Fruit fly (Drosophila melanogaster) whole organism, wandering third instar larva: ENCODE data around the gene Edg91.

Source experiments
- Abd-B ChIP-seq: fragments of >200 bp; optimal IDR thresholded peaks from 2 replicates; lab custom pipeline; 2017; ENCODE audit warnings: missing biosample characterization, missing genetic modification characterization
- CG32264 ChIP-seq: fragments of 200-800 bp; sonication (Bioruptor generic); optimal IDR thresholded peaks from 2 replicates; lab custom pipeline; 2016; ENCODE audit warnings: missing biosample characterization, missing genetic modification characterization
- CG9705 ChIP-seq: fragments of 200-800 bp; sonication (Bioruptor generic); optimal IDR thresholded peaks from 2 replicates; lab custom pipeline; 2018; ENCODE audit warnings: missing biosample characterization, mild to moderate bottlenecking, missing genetic modification characterization
- CrebA ChIP-seq: fragments of 200-800 bp; sonication (Bioruptor generic); optimal IDR thresholded peaks from 2 replicates; lab custom pipeline; 2016; ENCODE audit warnings: missing biosample characterization, mild to moderate bottlenecking, missing genetic modification characterization, borderline replicate concordance
- Dfd ChIP-seq: fragments of >200 bp; optimal IDR thresholded peaks from 2 replicates; lab custom pipeline; 2017; ENCODE audit warnings: missing biosample characterization, missing genetic modification characterization
- Dif ChIP-seq: fragments of 200-275, 200-300 bp; sonication (Bioruptor generic); optimal IDR thresholded peaks from 2 replicates; lab custom pipeline; 2018; ENCODE audit warnings: missing biosample characterization, missing genetic modification characterization; ENCODE audit not compliant: partially characterized antibody
- GATAd ChIP-seq: sonication (Bioruptor generic); optimal IDR thresholded peaks from 2 replicates; lab custom pipeline; 2016; ENCODE audit warnings: missing biosample characterization, missing genetic modification characterization
- HLH106 ChIP-seq: fragments of 200-800 bp; optimal IDR thresholded peaks from 3 replicates; lab custom pipeline; 2019; ENCODE audit warnings: missing biosample characterization, mild to moderate bottlenecking, missing genetic modification characterization, moderate library complexity
- Hnf4 ChIP-seq: fragments of 200-800 bp; sonication (Bioruptor generic); optimal IDR thresholded peaks from 2 replicates; lab custom pipeline; 2016; ENCODE audit warnings: missing biosample characterization, mild to moderate bottlenecking, missing genetic modification characterization
- Hr78 ChIP-seq: fragments of >200 bp; optimal IDR thresholded peaks from 2 replicates; lab custom pipeline; 2017; ENCODE audit warnings: missing biosample characterization, missing genetic modification characterization
- Hr83 ChIP-seq: fragments of 200-300 bp; sonication (Bioruptor generic); optimal IDR thresholded peaks from 2 replicates; lab custom pipeline; 2016; ENCODE audit warnings: missing biosample characterization, mild to moderate bottlenecking, missing genetic modification characterization, moderate library complexity; ENCODE audit not compliant: poor library complexity, severe bottlenecking
- Jra ChIP-seq: sonication (Bioruptor generic); optimal IDR thresholded peaks from 2 replicates; lab custom pipeline; 2016; ENCODE audit warnings: missing biosample characterization, missing genetic modification characterization
- Mio ChIP-seq: sonication (Bioruptor generic); optimal IDR thresholded peaks from 2 replicates; lab custom pipeline; 2016; ENCODE audit warnings: missing biosample characterization, missing genetic modification characterization
- Myc ChIP-seq: fragments of >200 bp; optimal IDR thresholded peaks from 2 replicates; lab custom pipeline; 2017
- N ChIP-seq: fragments of >200 bp; optimal IDR thresholded peaks from 2 replicates; lab custom pipeline; 2018; ENCODE audit warnings: missing biosample characterization, missing external identifiers, missing genetic modification characterization
- OdsH ChIP-seq: fragments of 200-800 bp; sonication (Bioruptor generic); optimal IDR thresholded peaks from 2 replicates; lab custom pipeline; 2016; ENCODE audit warnings: missing biosample characterization, mild to moderate bottlenecking, missing genetic modification characterization
- Rel ChIP-seq, 2 experiments: fragments of 200-800 bp; sonication (Bioruptor generic) in 1 of 2; optimal IDR thresholded peaks; 2 replicates in 1 of 2; 3 replicates in 1 of 2; lab custom pipeline; 2016 to 2019; ENCODE audit warnings: mild to moderate bottlenecking in 2 of 2, missing biosample characterization in 2 of 2, missing genetic modification characterization in 2 of 2, moderate library complexity in 1 of 2
- Sp1 ChIP-seq: fragments of 200-800 bp; sonication (Bioruptor generic); optimal IDR thresholded peaks from 3 replicates; lab custom pipeline; 2019; ENCODE audit warnings: missing biosample characterization, mild to moderate bottlenecking, missing genetic modification characterization, moderate library complexity
- Vsx2 ChIP-seq: fragments of 200-300, 225-300 bp; sonication (Bioruptor generic); optimal IDR thresholded peaks from 2 replicates; lab custom pipeline; 2018; ENCODE audit warnings: missing biosample characterization, missing genetic modification characterization; ENCODE audit not compliant: partially characterized antibody
- br ChIP-seq: fragments of 200-800 bp; sonication (Bioruptor generic); optimal IDR thresholded peaks from 2 replicates; lab custom pipeline; 2016; ENCODE audit warnings: missing biosample characterization, missing genetic modification characterization
- brk ChIP-seq: fragments of 200-800 bp; sonication (Bioruptor generic); optimal IDR thresholded peaks from 2 replicates; lab custom pipeline; 2016; ENCODE audit warnings: missing biosample characterization, mild to moderate bottlenecking, missing genetic modification characterization
- dl ChIP-seq, 2 experiments: fragments of 175-275, 200-275 bp in 1 of 2; fragments of 200-275 bp in 1 of 2; sonication (Bioruptor generic); optimal IDR thresholded peaks; lab custom pipeline; 2018; ENCODE audit warnings: mild to moderate bottlenecking in 2 of 2, missing biosample characterization in 2 of 2, missing genetic modification characterization in 2 of 2, moderate library complexity in 2 of 2; ENCODE audit not compliant: partially characterized antibody in 2 of 2, insufficient read depth in 1 of 2
- dmrt93B ChIP-seq: fragments of 200-800 bp; sonication (Bioruptor generic); optimal IDR thresholded peaks from 2 replicates; lab custom pipeline; 2018; ENCODE audit warnings: missing biosample characterization, mild to moderate bottlenecking, missing genetic modification characterization
- dsf ChIP-seq: sonication (Bioruptor generic); optimal IDR thresholded peaks from 2 replicates; lab custom pipeline; 2016; ENCODE audit warnings: missing biosample characterization, missing genetic modification characterization, borderline replicate concordance
- ey ChIP-seq: fragments of 200-800 bp; sonication (Bioruptor generic); optimal IDR thresholded peaks from 2 replicates; lab custom pipeline; 2016; ENCODE audit warnings: missing biosample characterization, missing genetic modification characterization
- foxo ChIP-seq, 2 experiments: fragments of 200-800 bp; sonication (Bioruptor generic); optimal IDR thresholded peaks; 2 replicates in 1 of 2; 3 replicates in 1 of 2; lab custom pipeline; 2016 to 2017; ENCODE audit warnings: missing biosample characterization in 2 of 2, missing genetic modification characterization in 2 of 2
- fru ChIP-seq: fragments of 200-800 bp; sonication (Bioruptor generic); optimal IDR thresholded peaks from 3 replicates; lab custom pipeline; 2016; ENCODE audit warnings: missing biosample characterization, mild to moderate bottlenecking, missing genetic modification characterization
- h ChIP-seq: fragments of 200-800 bp; sonication (Bioruptor generic); optimal IDR thresholded peaks from 3 replicates; lab custom pipeline; 2016; ENCODE audit warnings: missing biosample characterization, mild to moderate bottlenecking, missing genetic modification characterization
- jim ChIP-seq: fragments of 175-275, 200-325 bp; sonication (Bioruptor generic); optimal IDR thresholded peaks from 2 replicates; lab custom pipeline; 2016; ENCODE audit warnings: missing biosample characterization, mild to moderate bottlenecking, missing genetic modification characterization
- lola ChIP-seq: fragments of >200 bp; optimal IDR thresholded peaks from 2 replicates; lab custom pipeline; 2017; ENCODE audit warnings: missing biosample characterization, missing genetic modification characterization
- pan ChIP-seq: fragments of >200 bp; optimal IDR thresholded peaks from 2 replicates; lab custom pipeline; 2017
- psq ChIP-seq: fragments of 200-800 bp; sonication (Bioruptor generic); optimal IDR thresholded peaks from 3 replicates; lab custom pipeline; 2017; ENCODE audit warnings: missing biosample characterization, mild to moderate bottlenecking, missing genetic modification characterization, moderate library complexity
- rgr ChIP-seq: fragments of 200-800 bp; sonication (Bioruptor generic); optimal IDR thresholded peaks from 3 replicates; lab custom pipeline; 2016; ENCODE audit warnings: missing biosample characterization, mild to moderate bottlenecking, missing genetic modification characterization
- sage ChIP-seq: fragments of 200-800 bp; sonication (Bioruptor generic); optimal IDR thresholded peaks from 2 replicates; lab custom pipeline; 2016; ENCODE audit warnings: missing biosample characterization, mild to moderate bottlenecking, missing genetic modification characterization
- sv ChIP-seq: fragments of 200-800 bp; sonication (Bioruptor generic); optimal IDR thresholded peaks from 3 replicates; lab custom pipeline; 2016; ENCODE audit warnings: missing biosample characterization, missing genetic modification characterization
- tai ChIP-seq: sonication (Bioruptor generic); optimal IDR thresholded peaks from 2 replicates; lab custom pipeline; 2016; ENCODE audit warnings: missing biosample characterization, missing genetic modification characterization
- usp ChIP-seq: fragments of >200 bp; optimal IDR thresholded peaks from 2 replicates; lab custom pipeline; 2017; ENCODE audit warnings: missing biosample characterization, missing genetic modification characterization
- woc ChIP-seq: sonication (Bioruptor generic); optimal IDR thresholded peaks from 2 replicates; lab custom pipeline; 2016; ENCODE audit warnings: missing biosample characterization, mild to moderate bottlenecking, missing genetic modification characterization

Gene Edg91

DNA sequence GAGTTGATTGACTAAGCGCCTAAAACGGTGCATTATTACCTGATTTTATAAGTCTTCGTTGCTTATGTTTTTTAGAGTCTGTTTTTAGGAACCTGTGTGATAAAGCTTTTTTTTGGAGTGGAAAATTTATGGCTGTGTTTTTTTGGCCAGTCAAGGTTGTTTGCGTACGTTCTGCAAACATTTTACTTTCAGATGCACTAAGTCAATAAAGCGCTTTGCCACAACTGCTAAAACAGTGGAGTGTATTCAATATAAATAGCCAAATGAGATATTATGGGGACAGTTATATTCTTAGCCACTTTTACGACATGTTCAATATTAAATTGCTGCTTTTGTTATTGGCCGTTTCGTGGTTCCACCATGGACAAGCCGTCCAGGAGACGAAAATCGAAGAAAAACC is 16.2 kb downstream of the Edg91 start, which contains the start of gene Sgs5:
TSS of gene Sgs5 (plus strand) at position 279 of the 400 bp plus-strand sequence.
- TF ChIP-seq brk = peak; percentile 55
- TF ChIP-seq jim = no peak
- TF ChIP-seq sv = no peak
- no peak for TF ChIP-seq Abd-B (GFP tag; lab: Kevin White, UChicago)
- no peak for TF ChIP-seq CG32264 (GFP tag; lab: Kevin White, UChicago)
- no peak for TF ChIP-seq lola (GFP tag; lab: Kevin White, UChicago)
- TF ChIP-seq Sp1 (GFP tag; lab: Kevin White, UChicago) = peak; percentile 47
- TF ChIP-seq OdsH = peak; percentile 66
- TF ChIP-seq Rel (GFP tag; optimal IDR thresholded peaks at IDR 0.05; lab: Kevin White, UChicago) = no peak
- no peak for TF ChIP-seq Rel (tag; optimal IDR thresholded peaks at IDR 0.05; lab: Kevin White, UChicago)
- no peak for TF ChIP-seq Mio (GFP tag; lab: Kevin White, UChicago)
- no peak for TF ChIP-seq Dif (GFP tag; lab: Kevin White, UChicago)
- no peak for TF ChIP-seq Dfd (GFP tag; lab: Kevin White, UChicago)
- TF ChIP-seq GATAd (GFP tag; lab: Kevin White, UChicago) = no peak
- TF ChIP-seq h (GFP tag; lab: Kevin White, UChicago) = peak; percentile 82
- TF ChIP-seq woc (GFP tag; lab: Kevin White, UChicago) = no peak
- TF ChIP-seq Hr83 (GFP tag; lab: Kevin White, UChicago) = peak; percentile 96
- TF ChIP-seq dl (GFP tag; optimal IDR thresholded peaks at IDR 0.05; lab: Kevin White, UChicago; ENCODE audit: insufficient read depth in 1 of 2, partially characterized antibody in 2 of 2) = no peak
- TF ChIP-seq Myc (lab: Kevin White, UChicago) = no peak
- peak; percentile 53 for TF ChIP-seq CrebA (GFP tag; lab: Kevin White, UChicago)
- no peak for TF ChIP-seq sage (GFP tag; lab: Kevin White, UChicago)
- TF ChIP-seq ey (GFP tag; lab: Kevin White, UChicago) = peak; percentile 11
- TF ChIP-seq N (GFP tag; lab: Kevin White, UChicago) = no peak
- TF ChIP-seq Jra (GFP tag; lab: Kevin White, UChicago) = peak; percentile 35
- peak; percentile 25 for TF ChIP-seq CG9705 (GFP tag; lab: Kevin White, UChicago)
- peak in 1 of 2 experiments; percentile 51 for TF ChIP-seq foxo (GFP tag; optimal IDR thresholded peaks at IDR 0.05; lab: Kevin White, UChicago)
- no peak for TF ChIP-seq dmrt93B (GFP tag; lab: Kevin White, UChicago)
- peak; percentile 67 for TF ChIP-seq Hnf4 (GFP tag; lab: Kevin White, UChicago)
- no peak for TF ChIP-seq pan (lab: Kevin White, UChicago)
- TF ChIP-seq usp (GFP tag; lab: Kevin White, UChicago) = no peak
- TF ChIP-seq psq = peak; percentile 32
- TF ChIP-seq dsf (GFP tag; lab: Kevin White, UChicago) = no peak
- TF ChIP-seq fru (GFP tag; lab: Kevin White, UChicago) = peak; percentile 55
- TF ChIP-seq tai = peak; percentile 51
- TF ChIP-seq rgr (GFP tag; lab: Kevin White, UChicago) = peak; percentile 82
- no peak for TF ChIP-seq HLH106 (tag; lab: Kevin White, UChicago)
- TF ChIP-seq Vsx2 (GFP tag; lab: Kevin White, UChicago) = no peak
- TF ChIP-seq br (GFP tag; lab: Kevin White, UChicago) = peak; percentile 53
- TF ChIP-seq Hr78 (GFP tag; lab: Kevin White, UChicago) = no peak

DNA sequence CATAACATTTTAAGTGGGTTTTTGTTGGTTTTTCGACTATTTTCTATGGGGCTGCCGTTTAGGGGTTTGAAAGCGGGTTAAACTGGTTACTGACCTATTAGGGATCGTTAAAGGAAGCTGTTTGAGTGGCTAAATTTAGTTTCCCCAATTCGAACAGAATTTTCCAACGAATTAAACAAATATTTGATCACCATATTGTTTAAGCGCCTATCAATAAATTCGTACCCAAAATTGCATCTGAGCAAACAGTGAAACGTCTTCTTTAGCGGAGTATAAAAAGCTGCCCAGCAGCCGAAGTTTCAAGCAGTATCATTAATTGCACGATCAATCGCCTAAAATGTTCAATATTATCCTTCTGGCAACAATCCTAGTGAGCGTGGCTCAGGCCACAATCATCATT is 17.2 kb downstream of the Edg91 start, which contains the start of gene Sgs5bis:
TSS of gene Sgs5bis (plus strand) at position 301 of the 400 bp plus-strand sequence.
- TF ChIP-seq pan (lab: Kevin White, UChicago) = no peak
- TF ChIP-seq Mio (GFP tag; lab: Kevin White, UChicago) = no peak
- no peak for TF ChIP-seq dl (GFP tag; optimal IDR thresholded peaks at IDR 0.05; lab: Kevin White, UChicago; ENCODE audit: insufficient read depth in 1 of 2, partially characterized antibody in 2 of 2)
- no peak for TF ChIP-seq Jra (GFP tag; lab: Kevin White, UChicago)
- no peak for TF ChIP-seq Hnf4 (GFP tag; lab: Kevin White, UChicago)
- no peak for TF ChIP-seq Myc (lab: Kevin White, UChicago)
- TF ChIP-seq sage (GFP tag; lab: Kevin White, UChicago) = no peak
- no peak for TF ChIP-seq Rel (GFP tag; optimal IDR thresholded peaks at IDR 0.05; lab: Kevin White, UChicago)
- TF ChIP-seq Rel (tag; optimal IDR thresholded peaks at IDR 0.05; lab: Kevin White, UChicago) = no peak
- no peak for TF ChIP-seq tai
- no peak for TF ChIP-seq OdsH
- no peak for TF ChIP-seq fru (GFP tag; lab: Kevin White, UChicago)
- no peak for TF ChIP-seq rgr (GFP tag; lab: Kevin White, UChicago)
- no peak for TF ChIP-seq dsf (GFP tag; lab: Kevin White, UChicago)
- TF ChIP-seq psq = no peak
- no peak for TF ChIP-seq CG32264 (GFP tag; lab: Kevin White, UChicago)
- TF ChIP-seq foxo (GFP tag; optimal IDR thresholded peaks at IDR 0.05; lab: Kevin White, UChicago) = no peak
- TF ChIP-seq lola (GFP tag; lab: Kevin White, UChicago) = no peak
- no peak for TF ChIP-seq jim
- no peak for TF ChIP-seq Dfd (GFP tag; lab: Kevin White, UChicago)
